Fruit fly (Drosophila melanogaster): ENCODE measurements around the gene CG7029.
A peak's percentile ranks its signal among the peaks of the same experiment; 100 is the strongest.

CG7029 gene

DNA sequence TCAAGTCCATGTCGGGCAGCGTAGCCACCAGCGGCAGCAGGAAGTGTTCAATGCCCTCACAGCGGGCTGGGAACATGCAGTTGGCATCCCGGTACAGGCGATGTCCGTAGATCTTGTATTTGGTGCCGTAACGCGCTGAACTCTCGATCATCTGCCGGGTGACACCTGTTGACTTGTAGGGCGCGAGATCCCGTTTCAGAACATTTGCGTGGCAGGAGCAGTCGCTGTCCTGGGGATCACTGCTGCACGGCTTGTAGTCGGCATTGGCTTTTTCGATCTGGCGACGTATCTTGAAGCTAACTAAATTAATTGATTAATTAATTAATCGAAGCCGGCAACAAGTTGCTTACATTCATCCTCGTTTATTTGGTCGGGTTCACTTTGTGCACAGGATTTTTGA lies 662 bp upstream of the CG7029 start:
- TF ChIP-seq Hr96 (GFP tag; optimal IDR thresholded peaks at IDR 0.05) = no peak
- no peak for TF ChIP-seq kay (GFP tag; ENCODE audit: borderline replicate concordance)

- TF ChIP-seq CG33017 (tag; optimal IDR thresholded peaks at IDR 0.05) = no peak
- TF ChIP-seq CG14711 (tag; optimal IDR thresholded peaks at IDR 0.05) = no peak
- TF ChIP-seq bab1 (GFP tag; optimal IDR thresholded peaks at IDR 0.05) = no peak
- no peak for TF ChIP-seq CG7101 (tag; optimal IDR thresholded peaks at IDR 0.05)
- TF ChIP-seq pad (GFP tag; optimal IDR thresholded peaks at IDR 0.05) = no peak
- TF ChIP-seq ovo (GFP tag; optimal IDR thresholded peaks at IDR 0.05) = no peak
- TF ChIP-seq cic (GFP tag; optimal IDR thresholded peaks at IDR 0.05) = no peak
- no peak for TF ChIP-seq tj (GFP tag; optimal IDR thresholded peaks at IDR 0.05)
- TF ChIP-seq Mnt (GFP tag; optimal IDR thresholded peaks at IDR 0.05) = no peak
- no peak for TF ChIP-seq Hr96 (GFP tag; optimal IDR thresholded peaks at IDR 0.05)
- no peak for TF ChIP-seq CG7045 (GFP tag; optimal IDR thresholded peaks at IDR 0.05)
- TF ChIP-seq CG5204 (GFP tag; optimal IDR thresholded peaks at IDR 0.05) = no peak
- TF ChIP-seq CG12768 (GFP tag; optimal IDR thresholded peaks at IDR 0.05) = no peak
- no peak for TF ChIP-seq CG11617 (GFP tag; optimal IDR thresholded peaks at IDR 0.05)
- no peak for TF ChIP-seq toe (GFP tag; optimal IDR thresholded peaks at IDR 0.05)
- TF ChIP-seq Clk (GFP tag; optimal IDR thresholded peaks at IDR 0.05) = no peak
- no peak for TF ChIP-seq kay (GFP tag; ENCODE audit: borderline replicate concordance)
Observed at dm6 chr3R:22751111-22751510, 410 bp downstream of the CG7029 start.

dm6 chr3R:22751698-22752097 lies 997 bp downstream of the CG7029 start:
- no peak for TF ChIP-seq CG14711 (tag; optimal IDR thresholded peaks at IDR 0.05)

dm6 chr3R:22752929-22753328 lies 2.2 kb downstream of the CG7029 start:
- TF ChIP-seq bab1 (GFP tag; optimal IDR thresholded peaks at IDR 0.05) (no peak), CG11617 (GFP tag; optimal IDR thresholded peaks at IDR 0.05) (no peak), CG7101 (tag; optimal IDR thresholded peaks at IDR 0.05) (no peak), CG14711 (tag; optimal IDR thresholded peaks at IDR 0.05) (no peak), kay (GFP tag; ENCODE audit: borderline replicate concordance) (no peak), CG7045 (GFP tag; optimal IDR thresholded peaks at IDR 0.05) (no peak), ovo (GFP tag; optimal IDR thresholded peaks at IDR 0.05) (no peak), Crg-1 (GFP tag; optimal IDR thresholded peaks at IDR 0.05) (no peak)

dm6 chr3R:22753600-22753894 lies 2.8 kb downstream of the CG7029 start:
- TF ChIP-seq Mnt (GFP tag; optimal IDR thresholded peaks at IDR 0.05) = no peak
- peak; percentile 67 for TF ChIP-seq cic (GFP tag; optimal IDR thresholded peaks at IDR 0.05)

- TF ChIP-seq CG11617 (GFP tag; optimal IDR thresholded peaks at IDR 0.05) (peak; percentile 42), toe (GFP tag; optimal IDR thresholded peaks at IDR 0.05) (no peak), Hr96 (GFP tag; optimal IDR thresholded peaks at IDR 0.05) (peak; percentile 24), CG5204 (GFP tag; optimal IDR thresholded peaks at IDR 0.05) (peak; percentile 37), CG14711 (tag; optimal IDR thresholded peaks at IDR 0.05) (no peak), bab1 (GFP tag; optimal IDR thresholded peaks at IDR 0.05) (no peak), Clk (GFP tag; optimal IDR thresholded peaks at IDR 0.05) (no peak), cnc (optimal IDR thresholded peaks at IDR 0.05) (no peak), cic (GFP tag; optimal IDR thresholded peaks at IDR 0.05) (no peak), Mnt (GFP tag; optimal IDR thresholded peaks at IDR 0.05) (peak; percentile 37), CG33017 (tag; optimal IDR thresholded peaks at IDR 0.05) (peak; percentile 38), pad (GFP tag; optimal IDR thresholded peaks at IDR 0.05) (no peak), ovo (GFP tag; optimal IDR thresholded peaks at IDR 0.05) (no peak), CG12768 (GFP tag; optimal IDR thresholded peaks at IDR 0.05) (no peak), Crg-1 (GFP tag; optimal IDR thresholded peaks at IDR 0.05) (no peak), CG1620 (GFP tag; optimal IDR thresholded peaks at IDR 0.05) (no peak), CG7101 (tag; optimal IDR thresholded peaks at IDR 0.05) (peak; percentile 1), tj (GFP tag; optimal IDR thresholded peaks at IDR 0.05) (no peak), kay (GFP tag; ENCODE audit: borderline replicate concordance) (peak; percentile 74), CG7045 (GFP tag; optimal IDR thresholded peaks at IDR 0.05) (no peak)
Observed at dm6 chr3R:22753895-22754774, 3.4 kb downstream of the CG7029 start.

dm6 chr3R:22755187-22755777 lies 4.6 kb downstream of the CG7029 start:
- TF ChIP-seq tj (GFP tag; optimal IDR thresholded peaks at IDR 0.05) = peak; percentile 42
- no peak for TF ChIP-seq toe (GFP tag; optimal IDR thresholded peaks at IDR 0.05)

DNA sequence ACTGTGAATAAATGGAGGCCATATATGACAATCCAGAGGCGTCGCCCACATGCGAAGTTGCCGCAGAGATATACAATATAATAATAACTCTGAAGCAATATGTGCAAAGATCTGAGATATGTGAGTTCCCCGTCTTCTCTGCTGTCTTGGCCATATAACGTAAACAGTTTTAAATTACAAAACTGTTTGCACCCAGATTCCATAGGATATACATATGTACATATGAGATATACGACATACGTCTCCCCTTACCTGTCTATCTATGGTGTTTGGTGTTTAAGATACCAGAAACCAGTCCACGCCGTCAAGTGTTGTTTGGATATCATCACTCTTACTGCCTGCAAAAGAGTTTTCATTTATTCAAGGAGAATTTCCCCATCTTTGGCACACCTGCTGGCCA lies 5.6 kb downstream of the CG7029 start:
- TF ChIP-seq CG14711 (tag; optimal IDR thresholded peaks at IDR 0.05) (no peak), ovo (GFP tag; optimal IDR thresholded peaks at IDR 0.05) (no peak), cic (GFP tag; optimal IDR thresholded peaks at IDR 0.05) (no peak), CG33017 (tag; optimal IDR thresholded peaks at IDR 0.05) (no peak), pad (GFP tag; optimal IDR thresholded peaks at IDR 0.05) (no peak), CG7101 (tag; optimal IDR thresholded peaks at IDR 0.05) (no peak), Clk (GFP tag; optimal IDR thresholded peaks at IDR 0.05) (no peak), CG11617 (GFP tag; optimal IDR thresholded peaks at IDR 0.05) (no peak), CG7045 (GFP tag; optimal IDR thresholded peaks at IDR 0.05) (no peak), CG1620 (GFP tag; optimal IDR thresholded peaks at IDR 0.05) (no peak), tj (GFP tag; optimal IDR thresholded peaks at IDR 0.05) (no peak), Hr96 (GFP tag; optimal IDR thresholded peaks at IDR 0.05) (no peak), CG12768 (GFP tag; optimal IDR thresholded peaks at IDR 0.05) (no peak), CG5204 (GFP tag; optimal IDR thresholded peaks at IDR 0.05) (no peak)
